Worm (Caenorhabditis elegans) whole organism, young adult: Measurements from ENCODE around the gene act-5.

Experiments
- F49E8.2 ChIP-seq: sonication (generic microtip); optimal IDR thresholded peaks from 3 replicates; lab custom pipeline; 2017; ENCODE audit warnings: missing genetic modification characterization, mild to moderate bottlenecking, missing compliant biosample characterization, antibody characterized with exemption, moderate library complexity; ENCODE audit not compliant: insufficient read depth
- aptf-2 ChIP-seq: fragments of 200-800 bp; sonication (Bioruptor generic); conservative IDR thresholded peaks from 2 replicates; pipeline ENCODE4 v1.3.6; 2022; ENCODE audit warnings: missing genetic modification reagents, missing genetic modification characterization, missing compliant biosample characterization
- ccch-3 ChIP-seq: fragments of 200-800 bp; sonication (Bioruptor generic); optimal IDR thresholded peaks from 2 replicates; lab custom pipeline; 2018; ENCODE audit warnings: mild to moderate bottlenecking, missing genetic modification characterization, missing compliant biosample characterization
- ceh-27 ChIP-seq: fragments of 200-800 bp; sonication (Bioruptor generic); optimal IDR thresholded peaks from 2 replicates; lab custom pipeline; 2018; ENCODE audit warnings: mild to moderate bottlenecking, missing genetic modification characterization, moderate library complexity, missing compliant biosample characterization
- dpl-1 ChIP-seq: fragments of 150-350 bp; optimal IDR thresholded peaks from 2 replicates; lab custom pipeline; 2014; ENCODE audit warnings: missing biosample characterization, missing genetic modification reagents, missing genetic modification characterization
- hlh-26 ChIP-seq: fragments of 200-800 bp; sonication (Bioruptor generic); conservative IDR thresholded peaks from 2 replicates; pipeline ENCODE4 v1.3.6; 2022; ENCODE audit warnings: missing genetic modification reagents, missing genetic modification characterization, missing compliant biosample characterization
- lin-35 ChIP-seq, 3 experiments: fragments of 150-350 bp in 2 of 3; sonication (generic microtip) in 1 of 3; optimal IDR thresholded peaks; 2 replicates each; lab custom pipeline; 2014 to 2018; ENCODE audit warnings: missing biosample characterization in 3 of 3, missing genetic modification characterization in 3 of 3, missing genetic modification reagents in 3 of 3
- nfya-1 ChIP-seq: sonication (generic microtip); optimal IDR thresholded peaks from 2 replicates; lab custom pipeline; 2017; ENCODE audit warnings: antibody characterized with exemption, missing compliant biosample characterization, missing genetic modification characterization, borderline replicate concordance; ENCODE audit not compliant: insufficient read depth
- nhr-179 ChIP-seq: sonication (generic microtip); optimal IDR thresholded peaks from 2 replicates; lab custom pipeline; 2016; ENCODE audit warnings: mild to moderate bottlenecking, missing genetic modification characterization, missing compliant biosample characterization
- nhr-27 ChIP-seq: fragments of 200-800 bp; sonication (Bioruptor generic); optimal IDR thresholded peaks from 2 replicates; lab custom pipeline; 2018; ENCODE audit warnings: mild to moderate bottlenecking, missing genetic modification characterization, moderate library complexity, missing compliant biosample characterization
- pha-4 ChIP-seq: fragments of 150-350 bp; sonication (generic microtip); optimal IDR thresholded peaks from 2 replicates; lab custom pipeline; 2014; ENCODE audit warnings: missing biosample characterization, missing genetic modification reagents, missing genetic modification characterization
- tbp1 ChIP-seq: fragments of 200-800 bp; sonication (Bioruptor generic); optimal IDR thresholded peaks from 2 replicates; lab custom pipeline; 2018; ENCODE audit warnings: mild to moderate bottlenecking, missing genetic modification characterization, missing compliant biosample characterization
- unc-62 ChIP-seq: fragments of 150-350 bp; optimal IDR thresholded peaks from 2 replicates; lab custom pipeline; 2014; ENCODE audit warnings: missing biosample characterization, missing genetic modification reagents, missing genetic modification characterization
- zim-3 ChIP-seq: sonication (generic microtip); optimal IDR thresholded peaks from 2 replicates; lab custom pipeline; 2017; ENCODE audit warnings: mild to moderate bottlenecking, missing genetic modification characterization, moderate library complexity, missing compliant biosample characterization

DNA sequence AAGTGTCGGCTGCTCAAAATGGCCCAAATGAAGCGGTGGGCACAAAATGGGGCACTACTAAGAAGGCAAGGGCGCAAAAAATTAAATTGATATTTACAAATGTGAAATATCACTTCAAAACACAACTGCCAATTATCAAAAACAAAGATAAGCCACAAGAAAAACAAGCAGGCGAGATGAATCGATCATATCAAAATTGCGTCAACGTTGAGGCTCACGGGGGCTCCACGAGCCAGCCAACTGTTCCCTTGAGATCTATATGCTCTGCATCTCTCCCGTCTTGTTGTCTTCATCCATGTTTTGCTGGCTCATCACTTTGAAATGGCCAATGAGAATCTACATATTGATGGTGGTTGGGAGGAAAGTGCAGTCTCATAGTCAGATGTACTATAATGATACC, 29.4 kb upstream of the act-5 start:
- TF ChIP-seq hlh-26 (GFP tag; lab: Robert Waterston, UW) (no peak), nhr-27 (tag; lab: Kevin White, UChicago) (no peak), unc-62 (GFP tag; lab: Kevin White, UChicago) (no peak), tbp1 (GFP tag; lab: Kevin White, UChicago) (no peak), nfya-1 (tag; lab: Kevin White, UChicago) (no peak), ccch-3 (no peak), nhr-179 (no peak), dpl-1 (GFP tag; lab: Kevin White, UChicago) (no peak), zim-3 (tag; lab: Kevin White, UChicago) (no peak), aptf-2 (GFP tag; lab: Robert Waterston, UW) (no peak), F49E8.2 (no peak), lin-35 (GFP tag; optimal IDR thresholded peaks at IDR 0.05; lab: Kevin White, UChicago) (no peak), ceh-27 (GFP tag; lab: Kevin White, UChicago) (no peak), pha-4 (tag; lab: Kevin White, UChicago) (no peak)
